Fruit fly (Drosophila melanogaster): ENCODE data around the gene f.

Gene f

dm6 chrX:17305544-17305943, 72.8 kb downstream of the f start (continued):
- peak; percentile 64 for TF ChIP-seq HmgZ (tag; optimal IDR thresholded peaks at IDR 0.05)
- TF ChIP-seq pita (GFP tag; optimal IDR thresholded peaks at IDR 0.05): no peak
- no peak for TF ChIP-seq CG2199 (GFP tag; IDR thresholded peaks at IDR 0.05)
- no peak for TF ChIP-seq Fer3 (tag; optimal IDR thresholded peaks at IDR 0.05)
- TF ChIP-seq CG10959 (GFP tag; IDR thresholded peaks at IDR 0.05): no peak
- TF ChIP-seq CG3847 (GFP tag; IDR thresholded peaks at IDR 0.05): peak; percentile 87
- TF ChIP-seq wor (GFP tag; IDR thresholded peaks at IDR 0.05): no peak
- peak; percentile 35 for TF ChIP-seq CG17912 (GFP tag; optimal IDR thresholded peaks at IDR 0.05)
- peak; percentile 61; the same call in 2 of the 3 replicates for TF ChIP-seq Opbp (GFP tag; IDR thresholded peaks at IDR 0.05; ENCODE audit: partially characterized antibody)
- TF ChIP-seq zen2 (GFP tag; IDR thresholded peaks at IDR 0.05; ENCODE audit: partially characterized antibody): peak; percentile 68
- TF ChIP-seq wek (GFP tag; optimal IDR thresholded peaks at IDR 0.05): no peak
- no peak for TF ChIP-seq her (GFP tag; optimal IDR thresholded peaks at IDR 0.05)
- TF ChIP-seq CG13775 (GFP tag; optimal IDR thresholded peaks at IDR 0.05): no peak
- TF ChIP-seq Camta (GFP tag; optimal IDR thresholded peaks at IDR 0.05): no peak
- TF ChIP-seq CG13296 (GFP tag; optimal IDR thresholded peaks at IDR 0.05): no peak
- peak; percentile 46; the same call in 2 of the 3 replicates for TF ChIP-seq HLH4C (GFP tag; IDR thresholded peaks at IDR 0.05; ENCODE audit: partially characterized antibody)
- no peak for TF ChIP-seq CG16863 (GFP tag; optimal IDR thresholded peaks at IDR 0.05)
- no peak for TF ChIP-seq otp (GFP tag; IDR thresholded peaks at IDR 0.05)
- no peak for TF ChIP-seq Dbx (GFP tag; IDR thresholded peaks at IDR 0.05)
- peak in 1 of 2 experiments; percentile 51 for TF ChIP-seq crp (GFP tag; optimal IDR thresholded peaks at IDR 0.05)
- no peak for TF ChIP-seq CG3065 (GFP tag; optimal IDR thresholded peaks at IDR 0.05)
- TF ChIP-seq CG9817 (tag; optimal IDR thresholded peaks at IDR 0.05): no peak
- peak; percentile 58 for TF ChIP-seq CG17385 (GFP tag; optimal IDR thresholded peaks at IDR 0.05)
- peak in 1 of 2 experiments; percentile 70 for TF ChIP-seq insv (GFP tag; optimal IDR thresholded peaks at IDR 0.05)
- TF ChIP-seq gcm (GFP tag; optimal IDR thresholded peaks at IDR 0.05): no peak
- peak; percentile 2 for TF ChIP-seq grau (tag; optimal IDR thresholded peaks at IDR 0.05)
- peak; percentile 89 for TF ChIP-seq pzg (GFP tag; optimal IDR thresholded peaks at IDR 0.05)
- 0 out of 3 replicates have a peak, but pooled peaks have one; percentile 47 for TF ChIP-seq knrl (GFP tag; IDR thresholded peaks at IDR 0.05; ENCODE audit: partially characterized antibody)
- no peak for TF ChIP-seq Adf1 (GFP tag; IDR thresholded peaks at IDR 0.05)
- peak; percentile 81 for TF ChIP-seq cwo (GFP tag; optimal IDR thresholded peaks at IDR 0.05)
- no peak for TF ChIP-seq dan (GFP tag; IDR thresholded peaks at IDR 0.05)
- TF ChIP-seq CG12769 (tag; optimal IDR thresholded peaks at IDR 0.05): peak; percentile 13
- TF ChIP-seq CG9876 (GFP tag; optimal IDR thresholded peaks at IDR 0.05): no peak
- no peak for TF ChIP-seq ham (GFP tag; IDR thresholded peaks at IDR 0.05)
- peak; percentile 81 for TF ChIP-seq CG13287 (GFP tag; IDR thresholded peaks at IDR 0.05; ENCODE audit: partially characterized antibody)
- TF ChIP-seq Dek (tag; optimal IDR thresholded peaks at IDR 0.05): no peak
- peak; percentile 47 for TF ChIP-seq Scr (GFP tag; IDR thresholded peaks at IDR 0.05; ENCODE audit: partially characterized antibody)
- TF ChIP-seq NC2β (GFP tag; optimal IDR thresholded peaks at IDR 0.05): peak; percentile 2
- TF ChIP-seq CG4707 (GFP tag; optimal IDR thresholded peaks at IDR 0.05): no peak
- no peak for TF ChIP-seq peb (GFP tag; IDR thresholded peaks at IDR 0.05)
- no peak for TF ChIP-seq so (GFP tag; IDR thresholded peaks at IDR 0.05)
- peak; percentile 1 for TF ChIP-seq sug (tag; optimal IDR thresholded peaks at IDR 0.05)
- no peak for TF ChIP-seq CG4820 (GFP tag; optimal IDR thresholded peaks at IDR 0.05)
- peak in 1 of 2 experiments; percentile 96 for TF ChIP-seq Pdp1 (GFP tag; optimal IDR thresholded peaks at IDR 0.05)
- no peak for TF ChIP-seq CG7786 (GFP tag; optimal IDR thresholded peaks at IDR 0.05)
- TF ChIP-seq bbx (GFP tag; IDR thresholded peaks at IDR 0.05; ENCODE audit: partially characterized antibody): peak; percentile 69; the same call in 1 of the 2 replicates
- no peak for TF ChIP-seq Asciz (GFP tag; optimal IDR thresholded peaks at IDR 0.05)
- TF ChIP-seq CTCF (GFP tag; optimal IDR thresholded peaks at IDR 0.05): peak; percentile 10
- TF ChIP-seq fd64A (GFP tag; optimal IDR thresholded peaks at IDR 0.05): no peak
- peak; percentile 57 for TF ChIP-seq BEAF-32 (GFP tag; optimal IDR thresholded peaks at IDR 0.05)

Measured in whole organism, embryonic.